Worm (Caenorhabditis elegans): ENCODE data around the gene ubl-1.

DNA sequence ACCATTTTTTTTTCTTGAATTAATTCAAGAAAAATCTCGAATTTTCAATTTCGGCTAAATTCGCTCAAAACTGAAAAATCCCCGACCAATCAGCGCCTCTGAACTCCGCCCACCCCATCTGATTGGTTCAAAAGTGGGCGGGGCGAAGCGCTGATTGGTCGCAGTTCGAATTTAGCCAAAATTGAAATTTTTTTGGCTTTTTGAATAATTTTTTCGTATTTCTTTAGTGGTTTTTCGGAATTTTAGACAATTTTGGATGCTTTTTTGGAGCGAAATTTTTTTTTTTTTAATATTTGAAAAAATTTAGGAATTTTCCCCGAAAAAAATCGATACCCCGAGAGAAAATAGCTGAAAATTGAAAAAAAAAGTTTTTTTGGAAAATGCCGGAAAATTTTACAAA lies 34.2 kb upstream of the ubl-1 start:
- TF ChIP-seq ZK546.5 (tag; optimal IDR thresholded peaks at IDR 0.05), result no peak
- no peak for TF ChIP-seq ceh-82 (tag; optimal IDR thresholded peaks at IDR 0.05)
- TF ChIP-seq nhr-11 (tag; optimal IDR thresholded peaks at IDR 0.05), result no peak
- no peak for TF ChIP-seq mdl-1 (tag; optimal IDR thresholded peaks at IDR 0.05)
- no peak for TF ChIP-seq lsy-2 (tag; optimal IDR thresholded peaks at IDR 0.05)
- TF ChIP-seq C34F6.9 (tag; optimal IDR thresholded peaks at IDR 0.05), result no peak
- TF ChIP-seq skn-1 (tag; optimal IDR thresholded peaks at IDR 0.05), result no peak
- TF ChIP-seq lin-39 (tag; optimal IDR thresholded peaks at IDR 0.05), result no peak
- TF ChIP-seq ama-1 (optimal IDR thresholded peaks at IDR 0.05), result no peak
- no peak for TF ChIP-seq snpc-4 (tag; optimal IDR thresholded peaks at IDR 0.05)
- TF ChIP-seq nhr-25 (tag; optimal IDR thresholded peaks at IDR 0.05), result no peak
- TF ChIP-seq alr-1 (tag; optimal IDR thresholded peaks at IDR 0.05), result no peak
- no peak for TF ChIP-seq lin-13 (GFP tag; optimal IDR thresholded peaks at IDR 0.05)
